Worm (Caenorhabditis elegans) whole organism, L4 larva: ENCODE measurements around the gene T14G12.11.

Source experiments
- Y105C5A.15 ChIP-seq: fragments of 200-800 bp; sonication (Bioruptor generic); IDR thresholded peaks from 2 replicates; pipeline ENCODE4 v1.3.6; 2022; ENCODE audit warnings: missing genetic modification characterization, missing compliant biosample characterization
- aha-1 ChIP-seq: fragments of 150-350 bp; peaks from one replicate; lab custom pipeline; 2014; ENCODE audit warnings: missing biosample characterization, missing genetic modification characterization
- ceh-20 ChIP-seq: fragments of 200-800 bp; sonication (Bioruptor generic); IDR thresholded peaks from 2 replicates; pipeline ENCODE4 v1.3.6; 2022; ENCODE audit warnings: missing genetic modification reagents, missing genetic modification characterization, missing compliant biosample characterization
- dve-1 ChIP-seq: sonication (generic microtip); optimal IDR thresholded peaks from 2 replicates; lab custom pipeline; 2017; ENCODE audit warnings: antibody characterized with exemption, mild to moderate bottlenecking, missing genetic modification characterization, missing compliant biosample characterization; ENCODE audit not compliant: insufficient read depth
- fkh-10 ChIP-seq: fragments of 150-350 bp; optimal IDR thresholded peaks from 2 replicates; lab custom pipeline; 2014; ENCODE audit warnings: missing biosample characterization, missing genetic modification reagents, missing genetic modification characterization
- hif-1 ChIP-seq, 2 experiments: sonication (generic microtip); optimal IDR thresholded peaks; 2 replicates each; lab custom pipeline; 2016 to 2017; ENCODE audit warnings: missing compliant biosample characterization in 2 of 2, missing genetic modification characterization in 2 of 2, missing genetic modification reagents in 2 of 2, missing genotype in 2 of 2, mild to moderate bottlenecking in 1 of 2
- hmg-1.1 ChIP-seq: fragments of 200-800 bp; sonication (Bioruptor generic); IDR thresholded peaks from 2 replicates; pipeline ENCODE4 v1.3.6; 2022; ENCODE audit warnings: missing genetic modification reagents, missing genetic modification characterization, missing compliant biosample characterization
- lim-7 ChIP-seq: fragments of 200-800 bp; sonication (Bioruptor generic); IDR thresholded peaks from 2 replicates; pipeline ENCODE4 v1.3.6; 2022; ENCODE audit warnings: missing genetic modification characterization, missing compliant biosample characterization
- lin-38 ChIP-seq: fragments of 200-800 bp; sonication (Bioruptor generic); IDR thresholded peaks from 2 replicates; pipeline ENCODE4 v1.3.6; 2022; ENCODE audit warnings: missing genetic modification reagents, missing genetic modification characterization, missing compliant biosample characterization
- lin-39 ChIP-seq: fragments of 150-350 bp; optimal IDR thresholded peaks from 2 replicates; lab custom pipeline; 2014; ENCODE audit warnings: missing biosample characterization, missing genetic modification reagents, missing genetic modification characterization
- lir-3 ChIP-seq: sonication (generic microtip); optimal IDR thresholded peaks from 2 replicates; lab custom pipeline; 2016; ENCODE audit warnings: mild to moderate bottlenecking, missing genetic modification characterization, missing compliant biosample characterization
- madf-5 ChIP-seq, 2 experiments: fragments of 200-800 bp; sonication (Bioruptor generic); IDR thresholded peaks; 2 replicates each; pipeline ENCODE4 v1.3.6; 2022; ENCODE audit warnings: missing compliant biosample characterization in 2 of 2, missing genetic modification characterization in 2 of 2
- madf-9 ChIP-seq: fragments of 200-800 bp; sonication (Bioruptor generic); conservative IDR thresholded peaks from 2 replicates; pipeline ENCODE4 v1.3.6; 2022; ENCODE audit warnings: missing genetic modification reagents, missing genetic modification characterization, missing compliant biosample characterization
- mep-1 ChIP-seq: fragments of 150-350 bp; sonication (generic microtip); optimal IDR thresholded peaks from 3 replicates; lab custom pipeline; 2014; ENCODE audit warnings: missing biosample characterization, missing genetic modification characterization
- nhr-111 ChIP-seq: fragments of 200-800 bp; sonication (Bioruptor generic); optimal IDR thresholded peaks from 2 replicates; lab custom pipeline; 2018; ENCODE audit warnings: mild to moderate bottlenecking, missing genetic modification characterization, missing compliant biosample characterization
- nhr-25 ChIP-seq: sonication (generic microtip); optimal IDR thresholded peaks from 2 replicates; lab custom pipeline; 2017; ENCODE audit warnings: missing genetic modification characterization, mild to moderate bottlenecking, missing compliant biosample characterization, antibody characterized with exemption, moderate library complexity, borderline replicate concordance; ENCODE audit not compliant: insufficient read depth
- nhr-28 ChIP-seq: fragments of 150-350 bp; optimal IDR thresholded peaks from 2 replicates; lab custom pipeline; 2014; ENCODE audit warnings: missing biosample characterization, missing genetic modification characterization
- nhr-48 ChIP-seq: sonication (generic microtip); optimal IDR thresholded peaks from 2 replicates; lab custom pipeline; 2016; ENCODE audit warnings: mild to moderate bottlenecking, missing genetic modification characterization, missing compliant biosample characterization
- pqm-1 ChIP-seq: sonication (generic microtip); optimal IDR thresholded peaks from 2 replicates; lab custom pipeline; 2017; ENCODE audit warnings: missing biosample characterization, missing genetic modification characterization
- rbr-2 ChIP-seq: sonication (generic microtip); optimal IDR thresholded peaks from 2 replicates; lab custom pipeline; 2016; ENCODE audit warnings: missing genotype, missing genetic modification characterization, missing compliant biosample characterization
- saeg-2 ChIP-seq: fragments of 200-800 bp; sonication (Bioruptor generic); IDR thresholded peaks from 2 replicates; pipeline ENCODE4 v1.3.6; 2022; ENCODE audit warnings: missing genetic modification reagents, missing genetic modification characterization, missing compliant biosample characterization
- set-16 ChIP-seq: fragments of 200-800 bp; sonication (Bioruptor generic); IDR thresholded peaks from 2 replicates; pipeline ENCODE4 v1.3.6; 2022; ENCODE audit warnings: missing genetic modification reagents, missing genetic modification characterization, missing compliant biosample characterization
- skn-1 ChIP-seq: fragments of 150-350 bp; optimal IDR thresholded peaks from 2 replicates; lab custom pipeline; 2014; ENCODE audit warnings: missing biosample characterization, missing genetic modification characterization
- snpc-1.2 ChIP-seq: fragments of 200-800 bp; sonication (Bioruptor generic); IDR thresholded peaks from 2 replicates; pipeline ENCODE4 v1.3.6; 2022; ENCODE audit warnings: missing genetic modification reagents, missing genetic modification characterization, missing compliant biosample characterization
- spr-1 ChIP-seq: sonication (generic microtip); optimal IDR thresholded peaks from 2 replicates; lab custom pipeline; 2016; ENCODE audit warnings: mild to moderate bottlenecking, missing genetic modification characterization, missing compliant biosample characterization
- spr-3 ChIP-seq: fragments of 200-800 bp; sonication (Bioruptor generic); optimal IDR thresholded peaks from 2 replicates; lab custom pipeline; 2018; ENCODE audit warnings: mild to moderate bottlenecking, missing genetic modification characterization, missing compliant biosample characterization
- unc-130 ChIP-seq: sonication (generic microtip); optimal IDR thresholded peaks from 2 replicates; lab custom pipeline; 2016; ENCODE audit warnings: missing genetic modification reagents, missing genetic modification characterization, missing compliant biosample characterization
- unc-39 ChIP-seq: sonication (generic microtip); optimal IDR thresholded peaks from 2 replicates; lab custom pipeline; 2017; ENCODE audit warnings: missing biosample characterization, missing genetic modification characterization
- unc-62 ChIP-seq, 3 experiments: fragments of 150-350 bp in 1 of 3; sonication (generic microtip); optimal IDR thresholded peaks in 2 of 3; peaks in 1 of 3; 1 replicate in 1 of 3; 2 replicates in 2 of 3; lab custom pipeline; 2014 to 2017; ENCODE audit warnings: missing biosample characterization in 3 of 3, missing genetic modification characterization in 3 of 3, missing genetic modification reagents in 3 of 3, missing genotype in 1 of 3
- zfp-3 ChIP-seq: fragments of 200-800 bp; sonication (Bioruptor generic); conservative IDR thresholded peaks from 2 replicates; pipeline ENCODE4 v1.3.6; 2022; ENCODE audit warnings: missing genetic modification reagents, missing genetic modification characterization, missing compliant biosample characterization
- zip-2 ChIP-seq: fragments of 150-350 bp; optimal IDR thresholded peaks from 2 replicates; lab custom pipeline; 2014; ENCODE audit warnings: missing biosample characterization, missing genetic modification characterization
- ztf-11 ChIP-seq: fragments of 150-350 bp; optimal IDR thresholded peaks from 2 replicates; lab custom pipeline; 2014; ENCODE audit warnings: missing biosample characterization, missing genetic modification characterization

The T14G12.11 gene

DNA sequence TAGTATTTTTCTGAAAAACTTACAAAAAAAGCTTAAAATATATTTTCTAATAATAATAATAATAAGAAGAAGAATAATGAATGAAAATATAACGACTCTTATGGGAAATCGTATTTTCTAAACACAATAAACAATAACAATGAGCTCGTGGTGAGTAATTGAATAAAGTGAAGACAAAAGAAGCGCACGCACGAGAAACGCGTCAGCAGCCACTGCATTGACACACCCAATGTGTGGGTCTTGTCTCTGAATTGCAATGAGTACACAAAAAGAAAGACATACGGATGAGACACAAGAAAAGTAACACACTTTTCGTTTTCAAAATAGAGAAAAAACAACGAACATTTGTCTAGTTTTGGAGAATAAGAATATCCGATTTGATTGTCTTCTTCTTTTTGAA, 41.0 kb upstream of the T14G12.11 start, which contains the start of gene F35A5.8 (continued):
- no peak for TF ChIP-seq ceh-20 (GFP tag; lab: Robert Waterston, UW)

DNA sequence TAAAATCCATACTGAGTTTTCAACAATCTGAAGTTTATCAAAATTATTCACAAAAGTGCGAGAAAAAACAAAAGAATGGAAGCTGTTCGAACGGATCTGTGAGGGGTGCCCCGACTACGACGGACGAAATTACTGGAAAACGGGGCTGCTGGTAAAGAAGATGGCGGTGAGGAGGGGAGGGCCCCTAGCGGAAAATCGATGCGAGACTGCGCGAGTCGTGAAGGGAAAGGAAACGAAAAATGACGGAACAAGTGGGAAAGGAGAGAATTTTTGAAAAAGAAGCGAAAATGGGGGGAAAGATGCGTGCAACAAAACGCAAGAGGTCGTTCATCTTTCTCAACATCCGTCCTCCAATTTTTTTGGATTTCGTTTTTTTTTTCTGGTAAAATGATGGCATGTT, 40.4 kb upstream of the T14G12.11 start:
- no peak for TF ChIP-seq lir-3 (tag; lab: Kevin White, UChicago)
- peak; percentile 31 for TF ChIP-seq mep-1 (tag; lab: Kevin White, UChicago)
- TF ChIP-seq rbr-2 (tag; lab: Kevin White, UChicago), result peak; percentile 24
- TF ChIP-seq madf-5 (GFP tag; IDR thresholded peaks at IDR 0.05; lab: Robert Waterston, UW), result no peak
- no peak for TF ChIP-seq ztf-11 (tag; lab: Kevin White, UChicago)
- TF ChIP-seq set-16, result peak; percentile 42
- no peak for TF ChIP-seq nhr-28 (tag; lab: Kevin White, UChicago)
- no peak for TF ChIP-seq unc-39 (tag; lab: Kevin White, UChicago)
- TF ChIP-seq lin-38 (GFP tag; lab: Robert Waterston, UW), result no peak
- TF ChIP-seq fkh-10 (GFP tag; lab: Kevin White, UChicago), result peak; percentile 3
- no peak for TF ChIP-seq nhr-48 (tag; lab: Kevin White, UChicago)
- TF ChIP-seq lin-39 (tag; lab: Kevin White, UChicago), result no peak
- peak; percentile 95 for TF ChIP-seq aha-1 (tag; lab: Kevin White, UChicago)
- peak; percentile 70 for TF ChIP-seq ceh-20 (GFP tag; lab: Robert Waterston, UW)
- peak; percentile 61 for TF ChIP-seq hmg-1.1 (GFP tag; lab: Robert Waterston, UW)
- no peak for TF ChIP-seq lim-7 (GFP tag; lab: Robert Waterston, UW)

DNA sequence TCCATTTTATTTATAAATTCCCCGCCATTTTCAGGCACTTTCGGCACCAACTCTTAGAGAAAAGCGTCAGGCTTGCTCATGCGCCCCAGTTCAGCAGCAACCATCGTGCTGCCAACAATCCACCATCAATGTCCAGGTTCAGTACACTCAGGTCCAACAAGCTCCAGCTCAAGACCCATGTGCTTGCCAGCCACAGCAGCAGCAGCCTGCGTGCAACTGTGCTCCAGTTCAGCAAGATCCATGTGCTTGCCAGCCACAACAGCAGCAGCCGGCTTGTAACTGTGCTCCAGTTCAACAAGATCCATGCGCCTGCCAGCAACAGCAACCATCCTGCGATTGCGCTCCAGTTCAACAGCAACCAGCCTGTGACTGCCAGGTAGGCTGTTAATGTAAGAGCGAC, 35.9 kb upstream of the T14G12.11 start:
- peak; percentile 64 for TF ChIP-seq set-16
- TF ChIP-seq nhr-111, result no peak
- TF ChIP-seq zip-2 (tag; lab: Kevin White, UChicago), result no peak
- TF ChIP-seq hmg-1.1 (GFP tag; lab: Robert Waterston, UW), result no peak
- no peak for TF ChIP-seq saeg-2 (GFP tag; lab: Robert Waterston, UW)
- no peak for TF ChIP-seq pqm-1

DNA sequence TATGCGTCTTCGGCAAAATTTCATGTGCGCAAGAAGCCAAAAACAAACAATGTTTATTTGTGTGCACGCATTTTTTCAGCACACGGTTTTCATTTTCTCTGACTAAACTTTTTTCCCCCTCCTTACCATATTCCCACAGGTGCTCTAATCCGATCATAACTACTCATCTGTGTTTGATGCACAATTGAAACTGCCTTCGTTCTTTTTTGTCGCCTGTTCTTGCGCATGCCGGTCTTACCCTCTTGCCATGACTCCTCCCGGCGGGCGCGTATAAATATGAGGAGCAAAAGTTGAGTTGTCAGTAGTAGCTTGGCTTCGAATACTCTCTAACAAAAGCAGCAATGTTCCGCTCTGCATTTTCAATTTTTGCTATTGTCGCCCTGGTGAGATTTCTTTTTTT, 35.5 kb upstream of the T14G12.11 start, which contains the start of gene abu-10:
TSS of gene abu-10 (plus strand) at position 301 of the 400 bp plus-strand sequence.
- no peak for TF ChIP-seq unc-130
- TF ChIP-seq madf-9 (GFP tag; lab: Robert Waterston, UW), result no peak

DNA sequence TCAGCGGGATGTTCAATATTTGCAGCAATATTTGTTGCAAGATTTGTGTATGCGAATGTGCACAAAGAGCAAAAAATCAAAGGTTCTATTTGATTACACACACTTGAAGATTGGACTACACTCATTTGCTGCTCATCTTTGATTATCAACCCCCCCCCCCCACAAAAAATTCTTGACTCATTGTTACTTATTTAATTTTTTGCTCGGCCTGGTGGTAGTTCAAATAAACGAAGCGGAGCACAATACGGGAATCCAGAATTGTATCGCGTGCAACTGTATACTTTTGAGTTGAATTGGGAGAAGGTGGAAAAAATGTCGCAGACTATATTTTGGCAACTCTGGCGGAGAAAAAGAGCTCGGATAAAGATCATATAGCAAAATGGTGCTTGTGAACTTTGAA, 33.3 kb upstream of the T14G12.11 start, which contains the start of gene F35A5.5:
TSS of gene F35A5.5 (minus strand) at position 101 of the 400 bp plus-strand sequence.
- no peak for TF ChIP-seq zfp-3 (GFP tag; lab: Robert Waterston, UW)
- no peak for TF ChIP-seq dve-1 (tag; lab: Kevin White, UChicago)
- TF ChIP-seq madf-9 (GFP tag; lab: Robert Waterston, UW), result no peak
- TF ChIP-seq skn-1 (tag; lab: Kevin White, UChicago), result no peak
- no peak for TF ChIP-seq unc-62 (GFP tag; optimal IDR thresholded peaks at IDR 0.05 in 1 of 2; lab: Kevin White, UChicago)
- TF ChIP-seq unc-62 (tag; optimal IDR thresholded peaks at IDR 0.05; lab: Kevin White, UChicago), result no peak
- TF ChIP-seq nhr-25 (tag; lab: Kevin White, UChicago), result no peak
- no peak for TF ChIP-seq nhr-48 (tag; lab: Kevin White, UChicago)
- no peak for TF ChIP-seq spr-1
- no peak for TF ChIP-seq spr-3 (GFP tag; lab: Kevin White, UChicago)
- no peak for TF ChIP-seq Y105C5A.15
- no peak for TF ChIP-seq snpc-1.2 (GFP tag; lab: Robert Waterston, UW)
- no peak for TF ChIP-seq hif-1 (tag; optimal IDR thresholded peaks at IDR 0.05; lab: Kevin White, UChicago)
